Worm (Caenorhabditis elegans): Measurements from ENCODE around the gene F26C11.1.

Gene F26C11.1

DNA sequence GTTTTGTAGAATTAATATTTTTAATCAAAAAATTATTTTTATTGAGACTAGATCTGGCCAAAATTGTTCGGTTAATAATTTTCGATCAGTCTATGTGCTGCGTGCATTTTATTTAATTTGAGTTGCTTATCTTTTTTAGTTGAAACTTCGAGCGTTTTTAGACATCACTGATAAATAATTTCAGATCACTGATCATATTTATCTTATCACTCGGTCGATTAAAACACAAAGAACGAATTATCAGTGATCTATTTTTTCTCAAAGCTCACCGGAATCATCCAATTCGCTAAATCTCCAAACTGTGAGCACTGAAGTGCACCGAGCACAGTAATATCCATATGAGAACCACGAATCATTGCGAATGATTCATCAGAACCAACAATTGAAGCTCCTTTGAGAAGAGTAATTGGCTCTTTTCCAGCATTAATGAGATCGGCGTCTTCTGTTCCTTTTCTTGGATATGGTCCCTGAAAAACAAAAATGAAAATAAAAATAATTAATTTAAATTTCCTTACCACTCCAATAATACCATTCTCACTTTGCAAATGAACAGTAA is 40.6 kb downstream of the F26C11.1 start:
- TF ChIP-seq fax-1 (tag; optimal IDR thresholded peaks at IDR 0.05) (no peak), elt-2 (tag; optimal IDR thresholded peaks at IDR 0.05) (peak; percentile 61)

ce11 chrII:9935664-9936063 is 41.1 kb downstream of the F26C11.1 start:
- TF ChIP-seq nhr-232 (tag; optimal IDR thresholded peaks at IDR 0.05): no peak
- no peak for TF ChIP-seq ttx-3 (tag; optimal IDR thresholded peaks at IDR 0.05)
- no peak for TF ChIP-seq pag-3 (tag; optimal IDR thresholded peaks at IDR 0.05; ENCODE audit: borderline replicate concordance)
- TF ChIP-seq hlh-13 (GFP tag; optimal IDR thresholded peaks at IDR 0.05): no peak
- TF ChIP-seq tbx-7 (tag; optimal IDR thresholded peaks at IDR 0.05): no peak
- no peak for TF ChIP-seq lin-11 (tag; optimal IDR thresholded peaks at IDR 0.05)
- no peak for TF ChIP-seq elt-4 (tag; optimal IDR thresholded peaks at IDR 0.05)
- no peak for TF ChIP-seq fax-1 (tag; optimal IDR thresholded peaks at IDR 0.05)
- TF ChIP-seq elt-2 (tag; optimal IDR thresholded peaks at IDR 0.05): no peak

ce11 chrII:9936859-9937258 is 42.3 kb downstream of the F26C11.1 start, which contains the start of gene C05C10.3:
TSS of gene C05C10.3 (minus strand) at chrII:9936893.
- TF ChIP-seq elt-2 (tag; optimal IDR thresholded peaks at IDR 0.05) (peak; percentile 30), hlh-13 (GFP tag; optimal IDR thresholded peaks at IDR 0.05) (no peak)

DNA sequence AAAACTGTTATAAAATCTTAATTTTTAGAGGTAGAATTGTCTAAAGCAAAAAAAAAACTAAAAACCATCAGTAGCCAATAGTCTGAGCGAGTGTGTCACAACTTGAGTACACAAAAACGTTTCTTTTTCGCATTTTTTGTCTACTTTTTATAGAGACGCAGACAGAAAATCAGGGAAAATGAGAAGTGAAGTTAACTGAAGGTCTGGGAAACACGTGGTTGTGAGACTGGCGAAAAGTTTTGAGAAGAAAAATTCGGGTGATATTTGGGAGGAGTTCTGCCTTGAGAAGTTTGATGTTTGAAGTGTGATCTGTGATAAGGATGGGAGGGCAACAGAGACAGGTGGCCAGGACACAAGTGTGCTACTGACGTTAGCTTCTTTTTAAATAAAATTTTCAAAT is 43.1 kb downstream of the F26C11.1 start:
- TF ChIP-seq eyg-1 (tag; optimal IDR thresholded peaks at IDR 0.05) (no peak), hlh-30 (tag; optimal IDR thresholded peaks at IDR 0.05; ENCODE audit: insufficient read depth) (peak; percentile 50), ceh-18 (tag; optimal IDR thresholded peaks at IDR 0.05) (peak; percentile 58)

- TF ChIP-seq C08G9.2 (tag; optimal IDR thresholded peaks at IDR 0.05) (no peak), tbx-2 (tag; optimal IDR thresholded peaks at IDR 0.05) (no peak), fkh-6 (tag; optimal IDR thresholded peaks at IDR 0.05) (no peak), hlh-13 (GFP tag; optimal IDR thresholded peaks at IDR 0.05) (no peak), T23F11.4 (GFP tag; optimal IDR thresholded peaks at IDR 0.05) (no peak), sox-4 (tag; optimal IDR thresholded peaks at IDR 0.05) (no peak), ceh-2 (tag; optimal IDR thresholded peaks at IDR 0.05) (no peak)
Observed at ce11 chrII:9938877-9939276, 44.3 kb downstream of the F26C11.1 start, which contains the start of the genes C05C10.7 and C05C10.5. TSS of gene C05C10.7 (minus strand) at chrII:9938971. TSS of gene C05C10.5 (plus strand) at chrII:9939040.

ce11 chrII:9940430-9940829 is 45.9 kb downstream of the F26C11.1 start, which contains the start of gene ufd-3:
TSS of gene ufd-3 (plus strand) at chrII:9940753.
- TF ChIP-seq ceh-45 (GFP tag; IDR thresholded peaks at IDR 0.05): no peak
- TF ChIP-seq pros-1 (tag; optimal IDR thresholded peaks at IDR 0.05): no peak
- no peak for TF ChIP-seq ceh-22 (tag; optimal IDR thresholded peaks at IDR 0.05)
- peak; percentile 29 for TF ChIP-seq hlh-13 (GFP tag; optimal IDR thresholded peaks at IDR 0.05)
- TF ChIP-seq unc-55 (GFP tag; optimal IDR thresholded peaks at IDR 0.05): peak; percentile 54
- TF ChIP-seq che-1 (tag; optimal IDR thresholded peaks at IDR 0.05): peak; percentile 5
- TF ChIP-seq ceh-19 (GFP tag; optimal IDR thresholded peaks at IDR 0.05): no peak
- no peak for TF ChIP-seq sox-4 (tag; optimal IDR thresholded peaks at IDR 0.05)
- TF ChIP-seq nfya-1 (tag; optimal IDR thresholded peaks at IDR 0.05): peak; percentile 62
- TF ChIP-seq tbx-7 (tag; optimal IDR thresholded peaks at IDR 0.05): peak; percentile 91
- TF ChIP-seq ahr-1 (tag; optimal IDR thresholded peaks at IDR 0.05): peak; percentile 55
- TF ChIP-seq eyg-1 (tag; optimal IDR thresholded peaks at IDR 0.05): no peak
- no peak for TF ChIP-seq nhr-232 (tag; optimal IDR thresholded peaks at IDR 0.05)
- peak; percentile 90 for TF ChIP-seq ref-2 (tag; optimal IDR thresholded peaks at IDR 0.05)
- TF ChIP-seq ceh-34 (tag; optimal IDR thresholded peaks at IDR 0.05): peak; percentile 76
- TF ChIP-seq dve-1 (tag; optimal IDR thresholded peaks at IDR 0.05): peak; percentile 10
- TF ChIP-seq pax-1 (tag; optimal IDR thresholded peaks at IDR 0.05): peak; percentile 65
- peak; percentile 79 for TF ChIP-seq ztf-16 (tag; optimal IDR thresholded peaks at IDR 0.05)
- TF ChIP-seq T23F11.4 (GFP tag; optimal IDR thresholded peaks at IDR 0.05): no peak
- TF ChIP-seq elt-4 (tag; optimal IDR thresholded peaks at IDR 0.05): no peak
- no peak for TF ChIP-seq K02D7.2 (tag; optimal IDR thresholded peaks at IDR 0.05)
- TF ChIP-seq pqm-1 (tag; optimal IDR thresholded peaks at IDR 0.05): peak; percentile 56
- peak; percentile 69 for TF ChIP-seq nhr-11 (tag; optimal IDR thresholded peaks at IDR 0.05)
- TF ChIP-seq pha-2 (tag; optimal IDR thresholded peaks at IDR 0.05): no peak
- 0 out of 2 replicates have a peak, but pooled peaks have one; percentile 35 for TF ChIP-seq unc-3 (GFP tag; conservative IDR thresholded peaks at IDR 0.05)
- TF ChIP-seq unc-3 (tag; optimal IDR thresholded peaks at IDR 0.05): no peak
- TF ChIP-seq hlh-15 (tag; optimal IDR thresholded peaks at IDR 0.05): peak; percentile 24
- peak; percentile 94 for TF ChIP-seq ets-4 (tag; optimal IDR thresholded peaks at IDR 0.05)
- peak; percentile 65 for TF ChIP-seq fkh-6 (tag; optimal IDR thresholded peaks at IDR 0.05)
- no peak for TF ChIP-seq K09A11.1 (tag; optimal IDR thresholded peaks at IDR 0.05; ENCODE audit: insufficient read depth)
- TF ChIP-seq ceh-6 (GFP tag; optimal IDR thresholded peaks at IDR 0.05): peak; percentile 3

All from whole organism, late embryonic.